Fruit fly (Drosophila melanogaster): Measurements from ENCODE around the gene CG32365.

The CG32365 gene

DNA sequence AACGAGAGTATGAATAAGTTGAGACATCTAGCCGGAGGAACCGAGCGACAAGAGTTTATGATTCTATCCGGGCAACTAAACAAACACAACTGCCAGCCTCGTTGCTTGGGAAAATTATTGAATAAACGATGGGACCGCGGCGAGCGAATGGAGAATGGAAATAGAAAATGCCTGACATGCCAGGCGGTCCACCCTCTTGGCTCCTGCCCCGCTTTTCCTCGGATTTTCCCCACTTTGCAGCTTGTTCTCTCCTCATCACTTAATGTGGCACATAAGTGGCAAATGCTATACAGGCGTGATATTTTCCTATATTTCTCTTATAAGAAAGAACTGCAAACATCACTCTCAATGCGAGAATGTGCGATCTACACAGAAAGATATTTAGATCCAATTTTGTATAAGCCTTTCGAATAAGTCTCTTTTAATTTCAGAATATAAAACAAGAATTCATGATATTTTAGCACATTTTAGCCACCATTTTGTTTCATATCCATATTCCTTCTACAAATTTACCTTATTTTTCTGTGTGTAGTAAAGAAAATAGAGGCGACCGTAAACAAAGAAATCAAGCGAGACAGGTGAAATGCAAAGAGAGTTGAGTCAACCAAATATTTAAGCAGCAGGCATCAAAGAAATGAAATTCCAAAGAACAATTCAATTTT, 34.8 kb downstream of the CG32365 start (continued):
- peak; percentile 79; the same call in 2 of the 3 replicates for TF ChIP-seq gce (GFP tag; IDR thresholded peaks at IDR 0.05)
- peak; percentile 65 for TF ChIP-seq ro (GFP tag; IDR thresholded peaks at IDR 0.05)
- TF ChIP-seq run (tag; optimal IDR thresholded peaks at IDR 0.05), result peak; percentile 43
- TF ChIP-seq gt (GFP tag; IDR thresholded peaks at IDR 0.05), result 0 out of 2 replicates have a peak, but pooled peaks have one; percentile 42
- TF ChIP-seq peb (GFP tag; IDR thresholded peaks at IDR 0.05), result peak; percentile 64; the same call in 1 of the 2 replicates
- 0 out of 2 replicates have a peak, but pooled peaks have one; percentile 40 for TF ChIP-seq Oaz (GFP tag; IDR thresholded peaks at IDR 0.05)
- peak; percentile 90 for TF ChIP-seq PHDP (tag; optimal IDR thresholded peaks at IDR 0.05)
- TF ChIP-seq BEAF-32 (GFP tag; optimal IDR thresholded peaks at IDR 0.05), result no peak
- TF ChIP-seq Awh (GFP tag; IDR thresholded peaks at IDR 0.05), result peak; percentile 82; the same call in 1 of the 2 replicates
- TF ChIP-seq CG12942 (GFP tag; optimal IDR thresholded peaks at IDR 0.05), result peak; percentile 63
- no peak for TF ChIP-seq CG2199 (GFP tag; IDR thresholded peaks at IDR 0.05)
- no peak for TF ChIP-seq sc (optimal IDR thresholded peaks at IDR 0.05)
- peak; percentile 87 for TF ChIP-seq sc (GFP tag; optimal IDR thresholded peaks at IDR 0.05)
- no peak for TF ChIP-seq hkb (optimal IDR thresholded peaks at IDR 0.05)
- peak; percentile 86 for TF ChIP-seq hkb (GFP tag; IDR thresholded peaks at IDR 0.05)
- peak; percentile 67 for TF ChIP-seq zen (tag; optimal IDR thresholded peaks at IDR 0.05)
- peak; percentile 65 for TF ChIP-seq al (GFP tag; IDR thresholded peaks at IDR 0.05)
- TF ChIP-seq dimm (GFP tag; IDR thresholded peaks at IDR 0.05), result peak; percentile 71
- TF ChIP-seq GATAe (GFP tag; conservative IDR thresholded peaks at IDR 0.05), result 0 out of 2 replicates have a peak, but pooled peaks have one; percentile 25
- TF ChIP-seq CoRest (tag; optimal IDR thresholded peaks at IDR 0.05), result peak; percentile 90
- peak; percentile 48 for TF ChIP-seq CG6854 (GFP tag; optimal IDR thresholded peaks at IDR 0.05)
- TF ChIP-seq emc (GFP tag; optimal IDR thresholded peaks at IDR 0.05), result peak; percentile 16
- TF ChIP-seq CG10267 (tag; optimal IDR thresholded peaks at IDR 0.05), result peak; percentile 85
- TF ChIP-seq Chrac-16 (GFP tag; optimal IDR thresholded peaks at IDR 0.05), result peak; percentile 78
- TF ChIP-seq CG2116 (GFP tag; optimal IDR thresholded peaks at IDR 0.05), result peak; percentile 56
- peak; percentile 82 for TF ChIP-seq tin (GFP tag; optimal IDR thresholded peaks at IDR 0.05)
- no peak for TF ChIP-seq Poxn (GFP tag; IDR thresholded peaks at IDR 0.05)
- TF ChIP-seq btn (GFP tag; optimal IDR thresholded peaks at IDR 0.05), result peak; percentile 52
- TF ChIP-seq CG13287 (GFP tag; IDR thresholded peaks at IDR 0.05; ENCODE audit: partially characterized antibody), result no peak
- peak; percentile 73 for TF ChIP-seq CG12071 (GFP tag; optimal IDR thresholded peaks at IDR 0.05)
- peak; percentile 77 for TF ChIP-seq CG14014 (GFP tag; IDR thresholded peaks at IDR 0.05)
- TF ChIP-seq MTF-1 (GFP tag; optimal IDR thresholded peaks at IDR 0.05; ENCODE audit: borderline replicate concordance), result peak; percentile 75
- no peak for TF ChIP-seq corto (GFP tag; optimal IDR thresholded peaks at IDR 0.05)
- TF ChIP-seq gem (tag; optimal IDR thresholded peaks at IDR 0.05), result peak; percentile 92
- peak; percentile 64 for TF ChIP-seq pb (GFP tag; optimal IDR thresholded peaks at IDR 0.05)
- peak; percentile 76 for TF ChIP-seq CG16815 (GFP tag; optimal IDR thresholded peaks at IDR 0.05)
- no peak for TF ChIP-seq abd-A (tag; optimal IDR thresholded peaks at IDR 0.05)
- TF ChIP-seq D (optimal IDR thresholded peaks at IDR 0.05), result no peak
- peak; percentile 91 for TF ChIP-seq D (GFP tag; optimal IDR thresholded peaks at IDR 0.05)
- no peak for TF ChIP-seq hb (GFP tag; IDR thresholded peaks at IDR 0.05; ENCODE audit: partially characterized antibody)
- TF ChIP-seq Doc2 (GFP tag; IDR thresholded peaks at IDR 0.05), result no peak
- TF ChIP-seq yki (optimal IDR thresholded peaks at IDR 0.05), result no peak
- TF ChIP-seq CG9437 (GFP tag; optimal IDR thresholded peaks at IDR 0.05), result peak; percentile 75
- peak; percentile 94 for TF ChIP-seq Blimp-1 (GFP tag; optimal IDR thresholded peaks at IDR 0.05)
- peak; percentile 72 for TF ChIP-seq Hr3 (GFP tag; optimal IDR thresholded peaks at IDR 0.05)
- peak; percentile 43 for TF ChIP-seq Ets97D (GFP tag; optimal IDR thresholded peaks at IDR 0.05)
- TF ChIP-seq Gsc (GFP tag; IDR thresholded peaks at IDR 0.05), result no peak
- TF ChIP-seq CG17829 (tag; optimal IDR thresholded peaks at IDR 0.05), result peak; percentile 94
- peak; percentile 92 for TF ChIP-seq CG14710 (tag; optimal IDR thresholded peaks at IDR 0.05)
- peak; percentile 91 for TF ChIP-seq CG2202 (tag; optimal IDR thresholded peaks at IDR 0.05)
- TF ChIP-seq croc (GFP tag; conservative IDR thresholded peaks at IDR 0.05), result peak; percentile 86

All from whole organism, embryonic.